Worm (Caenorhabditis elegans): ENCODE results near the gene calu-1.

DNA sequence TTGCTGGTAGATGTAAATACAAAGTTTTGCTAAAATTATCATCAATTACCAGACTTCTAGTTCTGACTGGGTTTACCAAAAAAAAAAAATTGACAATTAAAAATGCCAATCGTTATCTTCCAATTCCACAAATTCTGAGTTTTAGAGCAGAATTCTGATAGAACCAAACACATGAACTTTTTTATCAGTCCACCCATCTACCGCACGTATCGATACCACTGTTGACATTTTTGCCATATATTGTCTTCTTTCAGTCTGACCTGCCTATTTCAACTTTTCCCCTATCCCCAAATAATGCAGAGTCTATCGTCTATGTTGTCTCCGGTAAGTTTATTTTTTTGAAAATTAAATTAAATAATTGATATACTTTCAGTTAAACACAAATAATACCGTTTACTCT, 43.1 kb upstream of the calu-1 start, which contains the start of gene ZC449.7:
- TF ChIP-seq flt-1 (GFP tag; IDR thresholded peaks at IDR 0.05): no peak
- no peak for TF ChIP-seq ref-1 (GFP tag; conservative IDR thresholded peaks at IDR 0.05)
- no peak for TF ChIP-seq T22C8.4 (GFP tag; IDR thresholded peaks at IDR 0.05)
- no peak for TF ChIP-seq ztf-29 (GFP tag; IDR thresholded peaks at IDR 0.05)
- TF ChIP-seq tab-1 (GFP tag; IDR thresholded peaks at IDR 0.05): no peak

All from whole organism, midembryonic.